Worm (Caenorhabditis elegans) whole organism, young adult: ENCODE measurements around the gene fntb-1.

Experiments used
- B0336.3 ChIP-seq: fragments of 200-800 bp; sonication (Bioruptor generic); IDR thresholded peaks from 2 replicates; pipeline ENCODE4 v1.3.6; 2022; ENCODE audit warnings: missing genetic modification characterization, missing compliant biosample characterization
- F10E7.11 ChIP-seq: sonication (generic microtip); optimal IDR thresholded peaks from 2 replicates; lab custom pipeline; 2017; ENCODE audit warnings: mild to moderate bottlenecking, missing genetic modification characterization, moderate library complexity, missing compliant biosample characterization
- F49E8.2 ChIP-seq: sonication (generic microtip); optimal IDR thresholded peaks from 3 replicates; lab custom pipeline; 2017; ENCODE audit warnings: missing genetic modification characterization, mild to moderate bottlenecking, missing compliant biosample characterization, antibody characterized with exemption, moderate library complexity; ENCODE audit not compliant: insufficient read depth
- F52B5.7 ChIP-seq: sonication (generic microtip); optimal IDR thresholded peaks from 2 replicates; lab custom pipeline; 2016; ENCODE audit warnings: mild to moderate bottlenecking, missing genetic modification characterization, missing compliant biosample characterization
- K11D2.4 ChIP-seq: fragments of 200-800 bp; sonication (Bioruptor generic); IDR thresholded peaks from 2 replicates; pipeline ENCODE4 v1.3.6; 2022; ENCODE audit warnings: missing genetic modification reagents, missing genetic modification characterization, missing compliant biosample characterization
- Y53G8AR.9 ChIP-seq: fragments of 200-800 bp; sonication (Bioruptor generic); conservative IDR thresholded peaks from 2 replicates; pipeline ENCODE4 v1.3.6; 2022; ENCODE audit warnings: missing genetic modification reagents, missing genetic modification characterization, missing compliant biosample characterization
- ZK185.1 ChIP-seq: sonication (generic microtip); optimal IDR thresholded peaks from 2 replicates; lab custom pipeline; 2016; ENCODE audit warnings: mild to moderate bottlenecking, missing genetic modification characterization, missing compliant biosample characterization; ENCODE audit not compliant: poor library complexity, severe bottlenecking
- athp-1 ChIP-seq: sonication (generic microtip); optimal IDR thresholded peaks from 2 replicates; lab custom pipeline; 2017; ENCODE audit warnings: mild to moderate bottlenecking, missing genetic modification characterization, missing compliant biosample characterization
- ccch-3 ChIP-seq: fragments of 200-800 bp; sonication (Bioruptor generic); optimal IDR thresholded peaks from 2 replicates; lab custom pipeline; 2018; ENCODE audit warnings: mild to moderate bottlenecking, missing genetic modification characterization, missing compliant biosample characterization
- cebp-1 ChIP-seq, 2 experiments: fragments of 200-800 bp in 1 of 2; sonication (Bioruptor generic) in 1 of 2; sonication (generic microtip) in 1 of 2; IDR thresholded peaks in 1 of 2; optimal IDR thresholded peaks in 1 of 2; 2 replicates each; pipeline versions ENCODE4 v1.3.6 to Lab custom; 2017 to 2022; ENCODE audit warnings: missing compliant biosample characterization in 2 of 2, missing genetic modification characterization in 2 of 2, mild to moderate bottlenecking in 1 of 2, missing genetic modification reagents in 1 of 2, moderate library complexity in 1 of 2
- ceh-58 ChIP-seq: fragments of 200-800 bp; sonication (Bioruptor generic); IDR thresholded peaks from 2 replicates; pipeline ENCODE4 v1.3.6; 2022; ENCODE audit warnings: missing genetic modification characterization, missing compliant biosample characterization
- ceh-79 ChIP-seq: sonication (generic microtip); optimal IDR thresholded peaks from 2 replicates; lab custom pipeline; 2017; ENCODE audit warnings: mild to moderate bottlenecking, missing genetic modification characterization, missing compliant biosample characterization
- ceh-91 ChIP-seq: fragments of 200-800 bp; sonication (Bioruptor generic); IDR thresholded peaks from 2 replicates; pipeline ENCODE4 v1.3.6; 2022; ENCODE audit warnings: missing genetic modification reagents, missing genetic modification characterization, missing compliant biosample characterization
- dpl-1 ChIP-seq: fragments of 150-350 bp; optimal IDR thresholded peaks from 2 replicates; lab custom pipeline; 2014; ENCODE audit warnings: missing biosample characterization, missing genetic modification reagents, missing genetic modification characterization
- egrh-3 ChIP-seq: fragments of 200-800 bp; sonication (Bioruptor generic); IDR thresholded peaks from 2 replicates; pipeline ENCODE4 v1.3.6; 2022; ENCODE audit warnings: missing genetic modification reagents, missing genetic modification characterization, missing compliant biosample characterization
- ets-4 ChIP-seq: fragments of 200-800 bp; sonication (Bioruptor generic); optimal IDR thresholded peaks from 2 replicates; lab custom pipeline; 2018; ENCODE audit warnings: mild to moderate bottlenecking, missing genetic modification characterization, missing compliant biosample characterization
- hlh-12 ChIP-seq: sonication (generic microtip); optimal IDR thresholded peaks from 2 replicates; lab custom pipeline; 2016; ENCODE audit warnings: missing genetic modification characterization, missing compliant biosample characterization
- hmg-1.2 ChIP-seq: fragments of 200-800 bp; sonication (Bioruptor generic); IDR thresholded peaks from 2 replicates; pipeline ENCODE4 v1.3.6; 2022; ENCODE audit warnings: missing genetic modification reagents, missing genetic modification characterization, missing compliant biosample characterization
- lag-1 ChIP-seq: fragments of 200-800 bp; sonication (Bioruptor generic); IDR thresholded peaks from 2 replicates; pipeline ENCODE4 v1.3.6; 2022; ENCODE audit warnings: missing genetic modification reagents, missing genetic modification characterization, missing compliant biosample characterization
- lin-54 ChIP-seq: fragments of 200-800 bp; sonication (Bioruptor generic); optimal IDR thresholded peaks from 2 replicates; lab custom pipeline; 2018; ENCODE audit warnings: mild to moderate bottlenecking, missing genetic modification characterization, missing compliant biosample characterization
- madf-10 ChIP-seq: sonication (generic microtip); optimal IDR thresholded peaks from 2 replicates; lab custom pipeline; 2016; ENCODE audit warnings: mild to moderate bottlenecking, missing genetic modification characterization, missing compliant biosample characterization
- mxl-1 ChIP-seq: sonication (generic microtip); optimal IDR thresholded peaks from 2 replicates; lab custom pipeline; 2016; ENCODE audit warnings: missing genetic modification characterization, missing compliant biosample characterization
- nfyb-1 ChIP-seq: fragments of 200-800 bp; sonication (Bioruptor generic); IDR thresholded peaks from 2 replicates; pipeline ENCODE4 v1.3.6; 2022; ENCODE audit warnings: missing genetic modification reagents, missing genetic modification characterization, missing compliant biosample characterization
- nhr-120 ChIP-seq: fragments of 200-800 bp; sonication (Bioruptor generic); IDR thresholded peaks from 2 replicates; pipeline ENCODE4 v1.3.6; 2022; ENCODE audit warnings: missing genetic modification characterization, missing compliant biosample characterization
- nhr-27 ChIP-seq: fragments of 200-800 bp; sonication (Bioruptor generic); optimal IDR thresholded peaks from 2 replicates; lab custom pipeline; 2018; ENCODE audit warnings: mild to moderate bottlenecking, missing genetic modification characterization, moderate library complexity, missing compliant biosample characterization
- nhr-80 ChIP-seq: sonication (generic microtip); optimal IDR thresholded peaks from 2 replicates; lab custom pipeline; 2016; ENCODE audit warnings: missing genetic modification characterization, missing compliant biosample characterization
- rpc-1 ChIP-seq, 2 experiments: fragments of 150-350 bp in 1 of 2; sonication (generic microtip) in 1 of 2; optimal IDR thresholded peaks; 2 replicates each; lab custom pipeline; 2014 to 2018; ENCODE audit warnings: missing biosample characterization in 1 of 2, missing genetic modification characterization in 1 of 2, missing genetic modification reagents in 1 of 2, missing genotype in 1 of 2
- sea-2 ChIP-seq: fragments of 200-800 bp; sonication (Bioruptor generic); IDR thresholded peaks from 2 replicates; pipeline ENCODE4 v1.3.6; 2022; ENCODE audit warnings: missing genetic modification characterization, missing compliant biosample characterization
- snpc-1.1 ChIP-seq: sonication (generic microtip); optimal IDR thresholded peaks from 2 replicates; lab custom pipeline; 2017; ENCODE audit warnings: missing genetic modification characterization, mild to moderate bottlenecking, missing compliant biosample characterization, antibody characterized with exemption, moderate library complexity, missing genotype, missing genetic modification reagents; ENCODE audit not compliant: insufficient read depth
- tbp1 ChIP-seq: fragments of 200-800 bp; sonication (Bioruptor generic); optimal IDR thresholded peaks from 2 replicates; lab custom pipeline; 2018; ENCODE audit warnings: mild to moderate bottlenecking, missing genetic modification characterization, missing compliant biosample characterization
- unc-130 ChIP-seq: sonication (generic microtip); optimal IDR thresholded peaks from 2 replicates; lab custom pipeline; 2016; ENCODE audit warnings: missing genetic modification reagents, missing genetic modification characterization, missing compliant biosample characterization
- unc-62 ChIP-seq: fragments of 150-350 bp; optimal IDR thresholded peaks from 2 replicates; lab custom pipeline; 2014; ENCODE audit warnings: missing biosample characterization, missing genetic modification reagents, missing genetic modification characterization
- ztf-6 ChIP-seq: fragments of 200-800 bp; sonication (Bioruptor generic); IDR thresholded peaks from 2 replicates; pipeline ENCODE4 v1.3.6; 2022; ENCODE audit warnings: missing genetic modification reagents, missing genetic modification characterization, missing compliant biosample characterization

Gene fntb-1

ce11 chrV:14480533-14480932, 33.1 kb downstream of the fntb-1 start:
- peak; percentile 51; the same call in 1 of the 2 replicates for TF ChIP-seq egrh-3 (GFP tag; lab: Robert Waterston, UW)
- TF ChIP-seq cebp-1 (GFP tag; IDR thresholded peaks at IDR 0.05; lab: Robert Waterston, UW), result no peak
- TF ChIP-seq cebp-1 (tag; optimal IDR thresholded peaks at IDR 0.05; lab: Kevin White, UChicago), result no peak

- TF ChIP-seq Y53G8AR.9 (GFP tag; lab: Robert Waterston, UW) (no peak), nhr-80 (peak; percentile 20), hlh-12 (no peak)
Measured at ce11 chrV:14481401-14481800, 34.0 kb downstream of the fntb-1 start, which contains the start of gene R02D5.7. R02D5.7 (minus strand) TSS chrV:14481501.

- TF ChIP-seq snpc-1.1 (no peak), nhr-27 (tag; lab: Kevin White, UChicago) (no peak), mxl-1 (tag; lab: Kevin White, UChicago) (no peak), F49E8.2 (tag; lab: Kevin White, UChicago) (no peak), rpc-1 (optimal IDR thresholded peaks at IDR 0.05; lab: Kevin White, UChicago) (no peak), rpc-1 (tag; optimal IDR thresholded peaks at IDR 0.05; lab: Kevin White, UChicago) (no peak), F52B5.7 (tag; lab: Kevin White, UChicago) (no peak), lag-1 (no peak)
Measured at ce11 chrV:14481987-14482386, 34.5 kb downstream of the fntb-1 start, which contains the start of gene R02D5.10. R02D5.10 (plus strand) TSS chrV:14482287.

ce11 chrV:14482728-14483210, 35.3 kb downstream of the fntb-1 start, which contains the start of gene R02D5.3:
R02D5.3 (plus strand) TSS chrV:14483160.
- TF ChIP-seq nhr-80 (peak; percentile 58), ets-4 (GFP tag; lab: Kevin White, UChicago) (no peak)

- no peak for TF ChIP-seq ceh-91 (GFP tag; lab: Robert Waterston, UW)
- TF ChIP-seq athp-1 (tag; lab: Kevin White, UChicago), result no peak
- TF ChIP-seq lin-54 (GFP tag; lab: Kevin White, UChicago), result no peak
- no peak for TF ChIP-seq dpl-1 (GFP tag; lab: Kevin White, UChicago)
- no peak for TF ChIP-seq B0336.3 (GFP tag; lab: Robert Waterston, UW)
- no peak for TF ChIP-seq nfyb-1 (GFP tag; lab: Robert Waterston, UW)
- no peak for TF ChIP-seq ztf-6
- no peak for TF ChIP-seq sea-2 (GFP tag; lab: Robert Waterston, UW)
Measured at ce11 chrV:14484582-14484981, 37.1 kb downstream of the fntb-1 start, which contains the start of gene R02D5.4. R02D5.4 (minus strand) TSS chrV:14484682.

- TF ChIP-seq Y53G8AR.9 (GFP tag; lab: Robert Waterston, UW) (no peak), madf-10 (no peak), snpc-1.1 (no peak), ceh-58 (GFP tag; lab: Robert Waterston, UW) (no peak), hmg-1.2 (GFP tag; lab: Robert Waterston, UW) (no peak), unc-130 (no peak), F10E7.11 (tag; lab: Kevin White, UChicago) (no peak), lag-1 (no peak), tbp1 (GFP tag; lab: Kevin White, UChicago) (no peak), ceh-79 (tag; lab: Kevin White, UChicago) (no peak), nhr-120 (no peak), rpc-1 (optimal IDR thresholded peaks at IDR 0.05; lab: Kevin White, UChicago) (no peak), rpc-1 (tag; optimal IDR thresholded peaks at IDR 0.05; lab: Kevin White, UChicago) (no peak), ccch-3 (no peak), ZK185.1 (no peak), K11D2.4 (GFP tag; lab: Robert Waterston, UW) (no peak), unc-62 (GFP tag; lab: Kevin White, UChicago) (no peak)
Measured at ce11 chrV:14491097-14491496, 43.6 kb downstream of the fntb-1 start.
